Worm (Caenorhabditis elegans) whole organism, L4 larva: ENCODE measurements around the gene Y38F1A.8.

ENCODE experiments used
- ZK546.5 ChIP-seq, 2 experiments: sonication (generic microtip); optimal IDR thresholded peaks; 2 replicates each; lab custom pipeline; 2017; ENCODE audit warnings: missing biosample characterization in 2 of 2, missing genetic modification characterization in 2 of 2
- mep-1 ChIP-seq: fragments of 150-350 bp; sonication (generic microtip); optimal IDR thresholded peaks from 3 replicates; lab custom pipeline; 2014; ENCODE audit warnings: missing biosample characterization, missing genetic modification characterization
- nhr-28 ChIP-seq: fragments of 150-350 bp; optimal IDR thresholded peaks from 2 replicates; lab custom pipeline; 2014; ENCODE audit warnings: missing biosample characterization, missing genetic modification characterization
- zag-1 ChIP-seq: fragments of 150-350 bp; optimal IDR thresholded peaks from 2 replicates; lab custom pipeline; 2014; ENCODE audit warnings: missing biosample characterization, missing genetic modification characterization
- zfp-2 ChIP-seq: sonication (generic microtip); optimal IDR thresholded peaks from 2 replicates; lab custom pipeline; 2016; ENCODE audit warnings: mild to moderate bottlenecking, missing genetic modification characterization, missing compliant biosample characterization
- zfp-3 ChIP-seq: fragments of 200-800 bp; sonication (Bioruptor generic); conservative IDR thresholded peaks from 2 replicates; pipeline ENCODE4 v1.3.6; 2022; ENCODE audit warnings: missing genetic modification reagents, missing genetic modification characterization, missing compliant biosample characterization

- TF ChIP-seq zfp-3 (no peak), zag-1 (tag; lab: Kevin White, UChicago) (no peak), nhr-28 (tag; lab: Kevin White, UChicago) (no peak), zfp-2 (no peak), mep-1 (no peak), ZK546.5 (tag; optimal IDR thresholded peaks at IDR 0.05; lab: Kevin White, UChicago) (no peak)
These were observed 32.1 kb downstream of the Y38F1A.8 start for ce11 chrII:12968448-12968969.
